Worm (Caenorhabditis elegans): ENCODE results near the gene srxa-4.

ce11 chrV:7416569-7416968 lies 3.7 kb upstream of the srxa-4 start:
- no peak for TF ChIP-seq ama-1 (optimal IDR thresholded peaks at IDR 0.05)
- no peak for TF ChIP-seq crh-2 (tag; optimal IDR thresholded peaks at IDR 0.05)
- TF ChIP-seq unc-62 (GFP tag; optimal IDR thresholded peaks at IDR 0.05): no peak

Data from whole organism, L2 larva.